Worm (Caenorhabditis elegans): ENCODE measurements around the gene evl-18.

The evl-18 gene

DNA sequence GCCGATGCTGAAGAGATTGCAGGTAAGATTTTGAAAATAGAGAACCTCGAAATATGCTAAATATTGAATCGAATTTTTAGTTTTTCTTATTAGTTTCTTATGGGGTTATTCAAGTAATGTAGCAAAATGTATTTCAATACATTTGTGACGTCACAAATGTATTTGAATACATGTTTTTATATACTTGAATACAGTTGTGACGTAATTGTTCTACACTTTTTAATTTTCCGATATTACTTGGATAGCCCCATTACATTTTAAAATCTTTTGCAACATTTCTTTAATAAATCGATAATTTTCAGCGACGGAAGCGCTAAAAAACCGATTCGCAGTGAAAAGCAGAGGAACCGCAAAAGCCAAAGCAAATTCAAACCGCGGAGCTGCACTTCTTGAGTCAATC is 3.5 kb upstream of the evl-18 start:
- TF ChIP-seq lsy-12 (tag; optimal IDR thresholded peaks at IDR 0.05): no peak
- no peak for TF ChIP-seq ceh-16 (tag; optimal IDR thresholded peaks at IDR 0.05)
- no peak for TF ChIP-seq nhr-77 (tag; optimal IDR thresholded peaks at IDR 0.05)
- TF ChIP-seq pqm-1 (tag; optimal IDR thresholded peaks at IDR 0.05): no peak
- TF ChIP-seq nhr-43 (tag; optimal IDR thresholded peaks at IDR 0.05; ENCODE audit: poor library complexity, severe bottlenecking): no peak
- TF ChIP-seq fkh-10 (GFP tag; optimal IDR thresholded peaks at IDR 0.05): no peak
- no peak for TF ChIP-seq nhr-23 (tag; optimal IDR thresholded peaks at IDR 0.05)
- no peak for TF ChIP-seq unc-39 (tag; optimal IDR thresholded peaks at IDR 0.05)
- TF ChIP-seq ceh-28 (tag; optimal IDR thresholded peaks at IDR 0.05): no peak
- TF ChIP-seq lin-39 (tag; optimal IDR thresholded peaks at IDR 0.05): no peak
- TF ChIP-seq zag-1 (tag; optimal IDR thresholded peaks at IDR 0.05): no peak
- TF ChIP-seq nhr-67 (tag; optimal IDR thresholded peaks at IDR 0.05): no peak
- TF ChIP-seq skn-1 (tag; optimal IDR thresholded peaks at IDR 0.05): no peak

DNA sequence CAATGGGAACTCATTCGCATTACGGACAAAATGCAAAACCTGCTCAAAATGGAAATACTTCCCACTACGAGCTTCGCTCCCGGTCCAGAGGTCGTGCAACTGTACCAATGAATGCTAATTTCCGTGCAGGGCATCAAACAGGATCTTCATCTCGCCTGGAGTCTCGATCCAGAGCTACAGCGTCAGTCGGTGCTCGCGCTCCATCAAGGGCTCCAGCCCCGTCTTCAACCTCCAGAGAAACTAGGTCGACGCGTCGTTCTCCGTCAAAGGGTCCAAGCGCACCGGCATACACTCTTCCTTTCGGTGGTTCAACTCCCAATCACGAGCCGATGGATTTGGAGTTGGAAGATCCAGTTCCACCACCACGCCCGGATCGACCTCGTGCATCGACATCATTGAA is 2.9 kb upstream of the evl-18 start:
- TF ChIP-seq nhr-67 (tag; optimal IDR thresholded peaks at IDR 0.05): no peak
- no peak for TF ChIP-seq ztf-11 (tag; optimal IDR thresholded peaks at IDR 0.05)
- TF ChIP-seq tbx-2 (tag; optimal IDR thresholded peaks at IDR 0.05): no peak
- TF ChIP-seq nhr-12 (tag; optimal IDR thresholded peaks at IDR 0.05): no peak
- no peak for TF ChIP-seq lin-39 (tag; optimal IDR thresholded peaks at IDR 0.05)

DNA sequence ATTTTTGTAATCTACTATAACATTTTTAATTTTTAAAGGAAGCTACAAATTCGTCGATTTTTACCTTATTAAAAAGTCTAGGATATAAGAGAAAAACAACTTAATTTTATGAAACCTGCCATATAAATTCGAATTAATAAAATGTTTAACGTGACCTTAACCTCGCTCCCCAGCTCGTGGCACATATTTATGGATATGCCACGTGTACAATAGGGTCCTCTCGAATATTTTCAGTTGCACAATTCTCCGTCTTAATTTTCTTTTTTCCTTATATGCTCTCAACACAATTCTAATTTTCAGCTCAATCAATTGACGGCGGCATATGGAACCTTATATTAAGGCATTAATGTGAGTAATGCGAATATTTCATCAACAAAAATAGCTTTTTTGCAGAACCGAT is 1.5 kb upstream of the evl-18 start, which contains the start of gene F34D10.4:
F34D10.4 (plus strand) TSS at position 301 of the 400 bp plus-strand sequence.
- TF ChIP-seq nhr-43 (tag; optimal IDR thresholded peaks at IDR 0.05; ENCODE audit: poor library complexity, severe bottlenecking) (peak; percentile 50), lsy-12 (tag; optimal IDR thresholded peaks at IDR 0.05) (no peak)

DNA sequence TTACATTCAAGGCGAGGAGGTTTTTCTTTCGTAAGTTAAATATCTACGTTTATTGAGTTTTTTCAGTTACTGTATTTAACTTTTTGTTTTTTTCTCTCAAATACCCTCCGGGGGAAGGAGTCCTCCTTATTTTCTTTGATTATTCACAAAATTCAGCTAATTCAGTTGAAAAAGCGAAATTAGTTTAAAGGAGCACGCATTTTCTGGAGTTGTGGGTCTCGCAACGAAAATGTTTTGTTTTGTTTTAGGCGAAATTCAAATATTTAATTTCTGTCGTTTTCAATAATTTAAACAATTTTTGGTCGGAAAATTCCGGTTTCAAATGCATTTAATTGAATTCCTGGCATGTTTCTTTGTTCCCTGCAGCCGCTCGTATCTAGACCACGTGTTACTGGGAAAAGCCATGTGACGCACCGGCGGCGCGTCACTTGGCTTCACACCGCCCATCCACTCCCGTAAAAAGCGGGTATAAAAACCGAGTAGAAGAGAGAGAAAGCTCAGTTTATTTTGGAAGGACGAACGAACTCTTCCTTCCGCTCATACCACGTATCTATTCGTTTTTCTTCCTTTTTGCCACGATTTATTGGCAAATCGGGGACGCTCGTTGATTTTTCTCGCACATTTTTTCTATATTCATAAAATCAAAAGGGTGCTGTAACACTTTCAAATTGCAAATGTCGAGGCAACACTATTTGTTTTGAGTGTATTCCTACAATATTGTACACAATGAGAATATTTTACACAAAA is 843 bp upstream of the evl-18 start:
- TF ChIP-seq ama-1 (optimal IDR thresholded peaks at IDR 0.05) (peak; percentile 78), nhr-237 (tag; optimal IDR thresholded peaks at IDR 0.05) (no peak), nhr-77 (tag; optimal IDR thresholded peaks at IDR 0.05) (no peak), nfya-1 (tag; optimal IDR thresholded peaks at IDR 0.05; ENCODE audit: insufficient read depth) (peak; percentile 13), aly-2 (tag; optimal IDR thresholded peaks at IDR 0.05) (no peak), nhr-11 (tag; optimal IDR thresholded peaks at IDR 0.05) (no peak), mdl-1 (tag; optimal IDR thresholded peaks at IDR 0.05) (no peak), unc-62 (GFP tag; optimal IDR thresholded peaks at IDR 0.05) (no peak)

DNA sequence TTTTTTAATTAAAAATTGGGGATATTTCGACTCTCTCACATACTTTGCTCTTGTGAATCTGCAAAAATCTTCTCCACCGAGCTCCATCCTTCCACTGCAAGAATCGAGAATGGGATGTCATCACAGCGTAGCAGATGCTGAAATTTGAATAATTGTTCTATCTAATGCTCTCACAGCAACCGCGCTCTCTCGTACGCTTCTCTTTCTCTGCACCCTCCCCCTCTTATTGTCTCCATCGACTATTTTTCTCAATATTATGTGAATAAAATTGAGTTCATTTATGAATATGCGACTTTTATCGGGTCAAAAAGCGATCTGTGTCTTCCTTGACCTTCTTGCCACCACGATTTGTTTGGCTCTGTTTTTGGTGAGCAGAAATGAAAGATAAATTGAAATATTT is 832 bp downstream of the evl-18 start, which contains the start of gene F34D10.3:
F34D10.3 (plus strand) TSS at position 249 of the 400 bp plus-strand sequence.
- no peak for TF ChIP-seq nhr-43 (tag; optimal IDR thresholded peaks at IDR 0.05; ENCODE audit: poor library complexity, severe bottlenecking)
- TF ChIP-seq ztf-4 (tag; optimal IDR thresholded peaks at IDR 0.05): no peak
- no peak for TF ChIP-seq nhr-12 (tag; optimal IDR thresholded peaks at IDR 0.05)
- TF ChIP-seq skn-1 (tag; optimal IDR thresholded peaks at IDR 0.05): no peak
- no peak for TF ChIP-seq unc-62 (GFP tag; optimal IDR thresholded peaks at IDR 0.05)
- TF ChIP-seq mdl-1 (tag; optimal IDR thresholded peaks at IDR 0.05): no peak
- TF ChIP-seq nhr-76 (tag; optimal IDR thresholded peaks at IDR 0.05): no peak
- no peak for TF ChIP-seq lsy-12 (tag; optimal IDR thresholded peaks at IDR 0.05)
- peak; percentile 28 for TF ChIP-seq nfya-1 (tag; optimal IDR thresholded peaks at IDR 0.05; ENCODE audit: insufficient read depth)
- peak; percentile 6 for TF ChIP-seq hmg-11 (tag; optimal IDR thresholded peaks at IDR 0.05)
- no peak for TF ChIP-seq ceh-82 (tag; optimal IDR thresholded peaks at IDR 0.05)
- no peak for TF ChIP-seq aly-2 (tag; optimal IDR thresholded peaks at IDR 0.05)
- peak; percentile 1 for TF ChIP-seq lin-39 (tag; optimal IDR thresholded peaks at IDR 0.05)

DNA sequence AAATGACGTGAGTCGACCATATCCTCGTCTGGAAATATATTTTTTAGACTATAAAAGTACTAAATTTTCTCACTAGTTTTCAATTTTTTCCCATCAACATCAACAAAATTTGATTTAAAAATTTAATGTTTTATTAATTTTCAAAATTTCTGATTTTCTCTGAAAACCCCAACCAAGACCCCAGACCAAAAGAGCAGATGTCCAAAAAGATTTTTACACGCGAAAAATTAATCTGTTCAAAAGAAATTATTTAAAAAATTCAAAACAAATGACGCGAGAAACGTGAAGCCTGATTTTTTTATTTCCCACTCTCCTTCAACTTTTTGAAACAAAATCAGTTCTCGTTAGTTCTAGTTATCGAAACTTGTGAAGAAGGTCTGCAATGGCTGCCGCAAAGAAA is 4.4 kb downstream of the evl-18 start, which contains the start of gene F34D10.8:
F34D10.8 (plus strand) TSS at position 301 of the 400 bp plus-strand sequence.
- TF ChIP-seq fkh-2 (tag; optimal IDR thresholded peaks at IDR 0.05): no peak
- no peak for TF ChIP-seq zag-1 (tag; optimal IDR thresholded peaks at IDR 0.05)
- TF ChIP-seq mdl-1 (tag; optimal IDR thresholded peaks at IDR 0.05): no peak
- TF ChIP-seq hmg-11 (tag; optimal IDR thresholded peaks at IDR 0.05): no peak
- no peak for TF ChIP-seq nhr-23 (tag; optimal IDR thresholded peaks at IDR 0.05)
- no peak for TF ChIP-seq nhr-28 (tag; optimal IDR thresholded peaks at IDR 0.05)
- no peak for TF ChIP-seq ceh-28 (tag; optimal IDR thresholded peaks at IDR 0.05)
- no peak for TF ChIP-seq ztf-11 (tag; optimal IDR thresholded peaks at IDR 0.05)
- no peak for TF ChIP-seq snpc-4 (tag; optimal IDR thresholded peaks at IDR 0.05)
- TF ChIP-seq nhr-76 (tag; optimal IDR thresholded peaks at IDR 0.05): no peak
- TF ChIP-seq nhr-12 (tag; optimal IDR thresholded peaks at IDR 0.05): no peak
- TF ChIP-seq unc-62 (GFP tag; optimal IDR thresholded peaks at IDR 0.05): no peak

All from whole organism, L3 larva.